ENCODE assay signal across 2 worm cellular contexts in the genomic region with DNA sequence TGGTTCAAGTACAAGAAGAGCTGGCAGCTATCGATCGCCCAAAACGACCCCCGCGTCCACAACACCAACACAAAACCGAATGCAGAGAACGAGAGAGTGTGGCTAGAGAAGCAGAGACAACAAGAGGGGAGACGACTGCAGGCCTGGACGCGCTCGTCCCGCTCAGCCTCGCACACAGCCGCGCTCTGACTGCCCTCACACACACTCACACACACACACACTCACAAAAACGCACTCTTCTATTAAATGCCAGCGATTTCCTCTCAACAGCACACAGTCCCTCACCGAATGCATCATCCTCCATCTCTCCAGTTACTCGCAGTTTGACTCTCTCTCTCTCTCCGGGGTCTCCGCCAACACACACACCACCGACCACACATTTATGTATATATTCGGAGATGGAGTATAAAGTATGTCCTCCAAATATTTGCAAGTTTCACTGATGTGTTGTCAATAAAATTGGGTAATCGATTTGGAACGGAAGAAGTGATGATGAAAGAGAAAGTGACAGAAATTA.
TF ChIP-seq lines count a peak whose summit lies in the region.

No protein-coding gene starts in this region.

TF ChIP-seq in whole organism, L1 larva, 84 proteins besides CTCF, POLR2A, EP300 and RAD21 (continued from another document):
- TF ChIP-seq mef-2 (tag; optimal IDR thresholded peaks at IDR 0.05; lab: Kevin White, UChicago) (peak; percentile 83), lin-15B (tag; optimal IDR thresholded peaks at IDR 0.05; lab: Kevin White, UChicago) (peak; percentile 17), C34B4.2 (tag; optimal IDR thresholded peaks at IDR 0.05; lab: Kevin White, UChicago) (no peak), fos-1 (tag; optimal IDR thresholded peaks at IDR 0.05; lab: Kevin White, UChicago) (peak; percentile 88), aly-2 (tag; optimal IDR thresholded peaks at IDR 0.05; lab: Kevin White, UChicago) (peak; percentile 80), vab-15 (tag; optimal IDR thresholded peaks at IDR 0.05; lab: Kevin White, UChicago) (peak; percentile 49), ceh-63 (GFP tag; optimal IDR thresholded peaks at IDR 0.05; lab: Kevin White, UChicago) (no peak), ztf-4 (tag; optimal IDR thresholded peaks at IDR 0.05; lab: Kevin White, UChicago) (peak; percentile 80), zag-1 (tag; optimal IDR thresholded peaks at IDR 0.05; lab: Kevin White, UChicago) (peak; percentile 87), egl-27 (tag; optimal IDR thresholded peaks at IDR 0.05; lab: Kevin White, UChicago) (peak; percentile 85 to 90), mab-9 (GFP tag; IDR thresholded peaks at IDR 0.05; lab: Robert Waterston, UW) (peak; percentile 58; the same call in 1 of the 2 replicates), tlp-1 (tag; optimal IDR thresholded peaks at IDR 0.05; lab: Kevin White, UChicago) (no peak), nhr-28 (tag; optimal IDR thresholded peaks at IDR 0.05; lab: Kevin White, UChicago) (no peak), unc-130 (tag; optimal IDR thresholded peaks at IDR 0.05; lab: Kevin White, UChicago) (peak; percentile 82), lin-35 (GFP tag; optimal IDR thresholded peaks at IDR 0.05; lab: Kevin White, UChicago) (peak; percentile 79 to 86), xbp-1 (tag; optimal IDR thresholded peaks at IDR 0.05; lab: Kevin White, UChicago) (peak; percentile 84), elt-3 (tag; optimal IDR thresholded peaks at IDR 0.05; lab: Kevin White, UChicago) (peak in 5 of 6 experiments; percentile 22 to 86 (median 58)), egl-13 (tag; optimal IDR thresholded peaks at IDR 0.05; lab: Kevin White, UChicago) (peak; percentile 86), rnt-1 (tag; optimal IDR thresholded peaks at IDR 0.05; lab: Kevin White, UChicago) (peak; percentile 86), Y116A8C.19 (tag; optimal IDR thresholded peaks at IDR 0.05; lab: Kevin White, UChicago; ENCODE audit: borderline replicate concordance) (no peak), F16B12.6 (tag; optimal IDR thresholded peaks at IDR 0.05; lab: Kevin White, UChicago) (peak; percentile 6), sup-37 (GFP tag; optimal IDR thresholded peaks at IDR 0.05; lab: Kevin White, UChicago) (no peak), zip-4 (GFP tag; optimal IDR thresholded peaks at IDR 0.05; lab: Kevin White, UChicago) (peak; percentile 69), ceh-88 (GFP tag; IDR thresholded peaks at IDR 0.05; lab: Robert Waterston, UW) (peak; percentile 38; the same call in 1 of the 2 replicates), skn-1 (tag; optimal IDR thresholded peaks at IDR 0.05; lab: Kevin White, UChicago) (peak; percentile 79), lin-14 (GFP tag; optimal IDR thresholded peaks at IDR 0.05; lab: Kevin White, UChicago) (peak; percentile 99), blmp-1 (tag; optimal IDR thresholded peaks at IDR 0.05; lab: Kevin White, UChicago) (peak; percentile 96), ceh-8 (GFP tag; optimal IDR thresholded peaks at IDR 0.05; lab: Kevin White, UChicago) (peak; percentile 76)

TF ChIP-seq in whole organism, young adult, 124 proteins besides CTCF, POLR2A, EP300 and RAD21 (continued from another document):
- no peak for TF ChIP-seq nhr-179 (tag; optimal IDR thresholded peaks at IDR 0.05; lab: Kevin White, UChicago)
- TF ChIP-seq zfh-2 (GFP tag; conservative IDR thresholded peaks at IDR 0.05; lab: Robert Waterston, UW): peak; percentile 99
- TF ChIP-seq rcor-1 (GFP tag; IDR thresholded peaks at IDR 0.05; lab: Robert Waterston, UW): peak; percentile 61; the same call in 1 of the 2 replicates
- TF ChIP-seq zim-3 (tag; optimal IDR thresholded peaks at IDR 0.05; lab: Kevin White, UChicago): no peak
- peak; percentile 4 for TF ChIP-seq lsl-1 (GFP tag; optimal IDR thresholded peaks at IDR 0.05; lab: Kevin White, UChicago)
- peak; percentile 91 for TF ChIP-seq ceh-27 (GFP tag; optimal IDR thresholded peaks at IDR 0.05; lab: Kevin White, UChicago)
- 0 out of 2 replicates have a peak, but pooled peaks have one; percentile 19 for TF ChIP-seq Y67H2A.10 (GFP tag; conservative IDR thresholded peaks at IDR 0.05; lab: Robert Waterston, UW)
- TF ChIP-seq lsy-27 (tag; optimal IDR thresholded peaks at IDR 0.05; lab: Kevin White, UChicago; ENCODE audit: borderline replicate concordance, insufficient read depth): no peak
- 0 out of 2 replicates have a peak, but pooled peaks have one; percentile 22 for TF ChIP-seq Y95B8A.8 (GFP tag; IDR thresholded peaks at IDR 0.05; lab: Robert Waterston, UW)
- TF ChIP-seq nhr-90 (tag; optimal IDR thresholded peaks at IDR 0.05; lab: Kevin White, UChicago): peak; percentile 65
- TF ChIP-seq ceh-100 (GFP tag; IDR thresholded peaks at IDR 0.05; lab: Robert Waterston, UW): no peak
